Worm (Caenorhabditis elegans) whole organism, mixed stage, embryonic: ENCODE measurements around the gene nhr-286.

Experiments used
- M03D4.4 ChIP-seq: sonication (generic microtip); optimal IDR thresholded peaks from 2 replicates; lab custom pipeline; 2017; ENCODE audit warnings: mild to moderate bottlenecking, missing genetic modification characterization, missing compliant biosample characterization
- bed-3 ChIP-seq: fragments of 200-800 bp; sonication (Bioruptor generic); optimal IDR thresholded peaks from 3 replicates; lab custom pipeline; 2018; ENCODE audit warnings: mild to moderate bottlenecking, missing genetic modification characterization, moderate library complexity, missing compliant biosample characterization
- ceh-39 ChIP-seq: fragments of 150-350 bp; optimal IDR thresholded peaks from 2 replicates; lab custom pipeline; 2014; ENCODE audit warnings: missing biosample characterization, missing genetic modification characterization
- ceh-43 ChIP-seq: fragments of 200-800 bp; sonication (Bioruptor generic); optimal IDR thresholded peaks from 2 replicates; lab custom pipeline; 2018; ENCODE audit warnings: mild to moderate bottlenecking, missing genetic modification characterization, moderate library complexity, missing compliant biosample characterization
- ces-1 ChIP-seq: fragments of 150-350 bp; optimal IDR thresholded peaks from 2 replicates; lab custom pipeline; 2014; ENCODE audit warnings: missing biosample characterization, missing genetic modification reagents, missing genetic modification characterization
- cnd-1 ChIP-seq: fragments of 200-800 bp; sonication (Bioruptor generic); optimal IDR thresholded peaks from 2 replicates; lab custom pipeline; 2018; ENCODE audit warnings: mild to moderate bottlenecking, missing genetic modification characterization, missing compliant biosample characterization
- drap-1 ChIP-seq: fragments of 200-800 bp; sonication (Bioruptor generic); optimal IDR thresholded peaks from 3 replicates; lab custom pipeline; 2018; ENCODE audit warnings: mild to moderate bottlenecking, missing genetic modification characterization, missing compliant biosample characterization
- elt-1 ChIP-seq: sonication (generic microtip); optimal IDR thresholded peaks from 2 replicates; lab custom pipeline; 2017; ENCODE audit warnings: missing genetic modification characterization, mild to moderate bottlenecking, missing compliant biosample characterization, antibody characterized with exemption, moderate library complexity, borderline replicate concordance; ENCODE audit not compliant: insufficient read depth
- elt-3 ChIP-seq: fragments of 150-350 bp; optimal IDR thresholded peaks from 2 replicates; lab custom pipeline; 2014; ENCODE audit warnings: missing biosample characterization, missing genetic modification characterization
- flh-1 ChIP-seq: fragments of 200-800 bp; sonication (Bioruptor generic); optimal IDR thresholded peaks from 2 replicates; lab custom pipeline; 2018; ENCODE audit warnings: mild to moderate bottlenecking, missing genetic modification characterization, moderate library complexity, missing compliant biosample characterization
- ham-2 ChIP-seq: fragments of 200-800 bp; sonication (Bioruptor generic); optimal IDR thresholded peaks from 2 replicates; lab custom pipeline; 2018; ENCODE audit warnings: mild to moderate bottlenecking, missing genetic modification characterization, missing compliant biosample characterization
- hlh-1 ChIP-seq: fragments of 150-350 bp; optimal IDR thresholded peaks from 2 replicates; lab custom pipeline; 2014; ENCODE audit warnings: missing biosample characterization, missing genetic modification reagents, missing genetic modification characterization
- lin-13 ChIP-seq: fragments of 150-350 bp; optimal IDR thresholded peaks from 2 replicates; lab custom pipeline; 2014; ENCODE audit warnings: missing biosample characterization, missing genetic modification characterization
- lin-32 ChIP-seq: fragments of 200-800 bp; sonication (Bioruptor generic); optimal IDR thresholded peaks from 2 replicates; lab custom pipeline; 2018; ENCODE audit warnings: mild to moderate bottlenecking, missing genetic modification characterization, missing compliant biosample characterization
- mab-5 ChIP-seq: fragments of 150-350 bp; optimal IDR thresholded peaks from 2 replicates; lab custom pipeline; 2014; ENCODE audit warnings: missing biosample characterization, missing genetic modification characterization
- mep-1 ChIP-seq: fragments of 150-350 bp; optimal IDR thresholded peaks from 2 replicates; lab custom pipeline; 2017; ENCODE audit warnings: missing biosample characterization, missing genetic modification reagents, missing genetic modification characterization, inconsistent platforms
- mls-2 ChIP-seq: sonication (generic microtip); optimal IDR thresholded peaks from 2 replicates; lab custom pipeline; 2016; ENCODE audit warnings: mild to moderate bottlenecking, missing genetic modification characterization, moderate library complexity, missing compliant biosample characterization
- nhr-12 ChIP-seq: fragments of 150-350 bp; optimal IDR thresholded peaks from 2 replicates; lab custom pipeline; 2014; ENCODE audit warnings: missing biosample characterization, missing genetic modification characterization
- nhr-2 ChIP-seq: fragments of 150-350 bp; optimal IDR thresholded peaks from 2 replicates; lab custom pipeline; 2014; ENCODE audit warnings: missing biosample characterization, missing genetic modification characterization
- nhr-237 ChIP-seq: fragments of 150-350 bp; optimal IDR thresholded peaks from 2 replicates; lab custom pipeline; 2014; ENCODE audit warnings: missing biosample characterization, missing genetic modification characterization
- nhr-28 ChIP-seq: fragments of 150-350 bp; optimal IDR thresholded peaks from 2 replicates; lab custom pipeline; 2014; ENCODE audit warnings: missing biosample characterization, missing genetic modification characterization
- nhr-76 ChIP-seq: sonication (generic microtip); optimal IDR thresholded peaks from 2 replicates; lab custom pipeline; 2017; ENCODE audit warnings: missing biosample characterization, missing genetic modification characterization
- pha-4 ChIP-seq: fragments of 150-350 bp; optimal IDR thresholded peaks from 2 replicates; lab custom pipeline; 2018; ENCODE audit warnings: missing biosample characterization, missing genetic modification reagents, missing genetic modification characterization
- sem-2 ChIP-seq: fragments of 200-800 bp; sonication (Bioruptor generic); optimal IDR thresholded peaks from 2 replicates; lab custom pipeline; 2018; ENCODE audit warnings: mild to moderate bottlenecking, missing genetic modification characterization, missing compliant biosample characterization
- snpc-4 ChIP-seq: fragments of 150-350 bp; optimal IDR thresholded peaks from 2 replicates; lab custom pipeline; 2014; ENCODE audit warnings: missing biosample characterization, missing genetic modification characterization
- sptf-1 ChIP-seq: sonication (generic microtip); optimal IDR thresholded peaks from 2 replicates; lab custom pipeline; 2017; ENCODE audit warnings: mild to moderate bottlenecking, missing genetic modification characterization, moderate library complexity, missing compliant biosample characterization
- tbx-8 ChIP-seq: fragments of 200-800 bp; sonication (Bioruptor generic); optimal IDR thresholded peaks from 2 replicates; lab custom pipeline; 2018; ENCODE audit warnings: mild to moderate bottlenecking, missing genetic modification characterization, moderate library complexity, missing compliant biosample characterization
- unc-120 ChIP-seq: sonication (generic microtip); optimal IDR thresholded peaks from 2 replicates; lab custom pipeline; 2017; ENCODE audit warnings: missing genetic modification characterization, missing compliant biosample characterization; ENCODE audit not compliant: poor library complexity, severe bottlenecking
- unc-39 ChIP-seq: fragments of 150-350 bp; optimal IDR thresholded peaks from 2 replicates; lab custom pipeline; 2014; ENCODE audit warnings: missing biosample characterization, missing genetic modification characterization
- ztf-11 ChIP-seq: fragments of 150-350 bp; optimal IDR thresholded peaks from 2 replicates; lab custom pipeline; 2014; ENCODE audit warnings: missing biosample characterization, missing genetic modification characterization

The nhr-286 gene

DNA sequence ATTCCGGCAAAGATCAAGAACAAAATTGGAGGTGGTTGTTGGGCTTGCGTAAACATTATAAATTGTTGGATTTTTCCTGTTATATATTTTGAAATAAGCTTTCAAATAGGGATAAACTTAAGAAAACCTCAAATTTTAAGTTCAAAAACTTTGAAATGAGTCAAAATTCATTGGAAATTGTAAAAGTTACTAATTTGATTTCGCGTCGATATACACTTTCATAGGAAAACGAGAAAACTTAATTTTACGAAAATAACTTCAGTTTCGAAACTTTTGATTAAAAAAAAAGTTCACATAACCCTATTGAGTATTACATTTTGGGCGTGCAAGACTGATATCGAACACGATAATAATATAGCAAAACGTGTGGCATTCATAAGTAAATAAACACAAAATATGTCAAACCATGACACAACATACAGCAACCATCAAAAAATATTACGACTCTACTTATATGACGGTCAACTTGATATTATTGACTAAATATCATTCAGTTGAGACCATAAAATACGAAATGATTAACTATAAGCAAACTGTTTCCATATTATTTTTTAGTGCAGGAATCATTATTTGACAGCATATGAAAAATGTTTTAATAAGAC is 4.8 kb upstream of the nhr-286 start:
- no peak for TF ChIP-seq nhr-12 (tag; lab: Kevin White, UChicago)
- TF ChIP-seq lin-13 (tag; lab: Kevin White, UChicago): no peak
- TF ChIP-seq bed-3 (GFP tag; lab: Kevin White, UChicago): no peak
- no peak for TF ChIP-seq drap-1
- TF ChIP-seq sptf-1 (tag; lab: Kevin White, UChicago): no peak
- TF ChIP-seq cnd-1 (tag; lab: Kevin White, UChicago): no peak
- TF ChIP-seq hlh-1 (tag; lab: Kevin White, UChicago): no peak
- TF ChIP-seq pha-4: no peak
- TF ChIP-seq ceh-39: no peak
- TF ChIP-seq ztf-11 (tag; lab: Kevin White, UChicago): no peak
- no peak for TF ChIP-seq elt-3 (tag; lab: Kevin White, UChicago)
- TF ChIP-seq unc-39 (tag; lab: Kevin White, UChicago): no peak

DNA sequence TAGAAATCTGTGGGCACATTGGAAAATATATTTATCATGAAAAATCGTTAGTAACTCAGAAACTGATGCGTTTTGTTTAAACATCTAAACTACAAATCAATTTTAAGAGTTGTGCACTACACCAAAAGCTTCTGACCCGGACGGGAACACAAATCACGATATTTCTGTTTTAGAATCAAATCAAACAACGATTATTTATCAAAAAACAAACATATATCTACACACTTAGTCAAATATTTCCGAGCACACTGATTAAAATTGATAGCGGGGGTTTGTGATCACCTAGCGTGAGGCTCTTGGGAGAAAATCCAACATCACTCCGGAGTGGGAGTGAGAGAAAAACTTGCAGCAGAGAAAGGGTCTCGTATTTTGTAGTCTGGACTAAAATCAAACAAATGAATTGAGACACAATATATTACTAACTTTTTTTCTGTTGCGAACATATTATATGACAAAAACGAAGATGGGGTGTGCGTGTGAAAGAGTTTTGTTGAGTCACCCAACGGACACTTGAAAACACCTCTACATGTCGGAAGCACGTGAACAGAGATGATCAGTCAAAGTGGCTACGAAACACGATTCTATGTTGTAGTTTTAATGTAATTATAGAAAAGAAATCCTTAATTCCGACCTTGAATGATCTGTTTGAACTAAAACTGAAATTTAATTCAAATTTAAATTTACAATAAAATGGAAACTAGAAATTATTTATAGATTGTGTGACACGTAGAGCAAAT is 4.0 kb upstream of the nhr-286 start:
- TF ChIP-seq cnd-1 (tag; lab: Kevin White, UChicago) (no peak), pha-4 (no peak), nhr-237 (tag; lab: Kevin White, UChicago) (no peak), tbx-8 (no peak), snpc-4 (tag; lab: Kevin White, UChicago) (no peak), nhr-28 (tag; lab: Kevin White, UChicago) (no peak), ham-2 (GFP tag; lab: Kevin White, UChicago) (no peak), nhr-76 (tag; lab: Kevin White, UChicago) (no peak), bed-3 (GFP tag; lab: Kevin White, UChicago) (no peak), mls-2 (no peak), nhr-12 (tag; lab: Kevin White, UChicago) (no peak), nhr-2 (no peak), unc-120 (no peak)

DNA sequence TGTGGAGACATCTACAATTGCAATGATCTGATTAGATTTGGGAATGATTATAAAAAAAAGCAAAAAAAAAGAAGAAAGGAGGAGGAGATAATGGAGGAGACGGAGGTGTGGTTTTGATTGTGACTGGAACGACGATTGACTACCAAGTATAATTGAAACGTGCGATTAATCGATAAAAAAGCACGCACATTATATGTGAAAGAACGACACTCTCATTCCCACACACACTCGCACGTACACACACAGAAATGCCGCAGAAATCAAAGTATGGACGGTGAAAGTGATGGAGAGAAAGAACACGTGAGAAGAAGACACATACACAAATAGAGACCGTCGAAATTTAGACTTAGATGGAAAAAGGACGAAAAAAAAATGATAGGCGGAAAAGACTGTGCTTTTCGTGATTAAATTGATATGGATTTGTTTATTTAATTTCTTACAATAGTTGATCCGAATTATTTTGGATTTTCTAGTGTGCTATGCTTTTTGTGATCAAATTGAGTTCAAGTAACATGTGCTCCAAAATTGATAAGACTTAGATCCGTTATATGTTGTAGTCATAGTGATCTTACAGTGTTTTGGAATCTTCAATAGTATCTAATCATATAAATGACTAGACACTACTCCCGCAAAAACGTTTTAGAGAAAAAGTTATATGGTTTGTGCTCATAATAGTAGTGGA is 2.5 kb upstream of the nhr-286 start, which contains the start of gene nhr-135:
Gene nhr-135, minus strand, starts transcription at position 51 of the 682 bp plus-strand sequence.
- TF ChIP-seq unc-39 (tag; lab: Kevin White, UChicago) (no peak), hlh-1 (tag; lab: Kevin White, UChicago) (no peak), lin-13 (tag; lab: Kevin White, UChicago) (no peak), flh-1 (GFP tag; lab: Kevin White, UChicago) (no peak), bed-3 (GFP tag; lab: Kevin White, UChicago) (no peak), cnd-1 (tag; lab: Kevin White, UChicago) (no peak), nhr-28 (tag; lab: Kevin White, UChicago) (no peak), sem-2 (GFP tag; lab: Kevin White, UChicago) (no peak), sptf-1 (tag; lab: Kevin White, UChicago) (no peak), mab-5 (tag; lab: Kevin White, UChicago) (no peak), tbx-8 (no peak), M03D4.4 (tag; lab: Kevin White, UChicago) (no peak), ham-2 (GFP tag; lab: Kevin White, UChicago) (no peak)

DNA sequence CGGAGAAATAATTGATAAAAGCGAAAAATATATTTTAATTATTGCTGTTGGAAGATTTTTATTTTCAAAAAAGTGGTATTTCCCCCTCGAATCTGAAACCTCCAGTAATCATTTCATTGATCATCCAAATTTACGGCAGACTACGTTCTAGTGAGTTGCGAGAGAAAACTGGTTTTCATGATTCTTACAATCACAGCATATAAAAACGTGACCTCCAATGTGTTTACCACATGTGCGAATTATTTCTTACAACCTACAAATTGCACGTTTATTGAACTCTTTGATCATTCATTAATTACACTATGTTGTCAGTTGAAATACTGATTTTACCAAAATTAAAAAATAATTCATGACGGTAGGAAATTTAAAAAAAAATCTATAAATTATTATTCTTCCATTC is 2.2 kb downstream of the nhr-286 start:
- TF ChIP-seq nhr-2 (no peak), bed-3 (GFP tag; lab: Kevin White, UChicago) (no peak)

DNA sequence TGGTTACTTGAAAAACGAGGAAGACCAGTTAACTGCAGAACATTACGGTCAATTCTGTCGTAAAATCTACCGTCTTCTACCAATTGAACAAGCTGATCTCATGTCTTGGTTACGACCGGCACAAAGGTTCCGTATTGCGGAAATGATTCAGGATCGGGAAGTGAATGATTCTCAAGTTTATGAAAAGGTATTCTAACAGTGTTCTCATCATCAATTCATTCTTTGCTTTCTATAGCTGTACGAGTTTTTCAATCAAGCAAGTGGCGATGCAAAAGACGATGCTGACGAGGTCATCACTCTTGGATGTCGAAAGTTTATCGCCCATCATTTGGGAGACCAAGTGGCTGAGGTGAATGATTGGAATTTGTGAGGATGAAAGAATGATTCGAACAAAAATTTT is 4.1 kb downstream of the nhr-286 start:
- TF ChIP-seq drap-1 (no peak), elt-1 (tag; lab: Kevin White, UChicago) (no peak), nhr-28 (tag; lab: Kevin White, UChicago) (no peak), ces-1 (GFP tag; lab: Kevin White, UChicago) (no peak), tbx-8 (no peak), mep-1 (tag; lab: Kevin White, UChicago) (no peak), unc-120 (no peak), ztf-11 (tag; lab: Kevin White, UChicago) (no peak), cnd-1 (tag; lab: Kevin White, UChicago) (no peak), elt-3 (tag; lab: Kevin White, UChicago) (no peak), pha-4 (no peak), ham-2 (GFP tag; lab: Kevin White, UChicago) (no peak), ceh-43 (GFP tag; lab: Kevin White, UChicago) (no peak), lin-32 (no peak), hlh-1 (tag; lab: Kevin White, UChicago) (no peak), nhr-237 (tag; lab: Kevin White, UChicago) (no peak), sem-2 (GFP tag; lab: Kevin White, UChicago) (no peak), sptf-1 (tag; lab: Kevin White, UChicago) (no peak)
- TF ChIP-seq, all 35 proteins: peak for 0
